Worm (Caenorhabditis elegans): ENCODE results near the gene C03B1.6.

Gene C03B1.6

ce11 chrX:6378363-6378762 lies 28.2 kb downstream of the C03B1.6 start (continued):
- peak; percentile 20 for TF ChIP-seq fkh-10 (GFP tag; optimal IDR thresholded peaks at IDR 0.05)
- TF ChIP-seq pag-3 (tag; optimal IDR thresholded peaks at IDR 0.05; ENCODE audit: borderline replicate concordance, insufficient read depth) = no peak
- TF ChIP-seq zag-1 (tag; optimal IDR thresholded peaks at IDR 0.05) = no peak
- TF ChIP-seq nhr-47 (tag; optimal IDR thresholded peaks at IDR 0.05) = peak; percentile 68
- no peak for TF ChIP-seq mab-9 (GFP tag; IDR thresholded peaks at IDR 0.05)
- TF ChIP-seq fos-1 (tag; optimal IDR thresholded peaks at IDR 0.05) = peak; percentile 48
- TF ChIP-seq egl-27 (tag; optimal IDR thresholded peaks at IDR 0.05) = no peak
- TF ChIP-seq efl-1 (optimal IDR thresholded peaks at IDR 0.05) = peak; percentile 29 to 47
- TF ChIP-seq efl-1 (GFP tag; optimal IDR thresholded peaks at IDR 0.05 in 1 of 2) = peak; percentile 53 to 60
- no peak for TF ChIP-seq lin-39 (tag; optimal IDR thresholded peaks at IDR 0.05)
- no peak for TF ChIP-seq ets-5 (GFP tag; IDR thresholded peaks at IDR 0.05)
- TF ChIP-seq ceh-8 (GFP tag; optimal IDR thresholded peaks at IDR 0.05) = no peak
- no peak for TF ChIP-seq fkh-4 (tag; optimal IDR thresholded peaks at IDR 0.05; ENCODE audit: borderline replicate concordance)
- peak; percentile 11 for TF ChIP-seq zip-4 (GFP tag; optimal IDR thresholded peaks at IDR 0.05)
- TF ChIP-seq nhr-77 (tag; optimal IDR thresholded peaks at IDR 0.05) = peak; percentile 37
- TF ChIP-seq unc-62 (GFP tag; optimal IDR thresholded peaks at IDR 0.05) = no peak
- TF ChIP-seq aly-2 (tag; optimal IDR thresholded peaks at IDR 0.05) = no peak
- TF ChIP-seq nhr-11 (tag; optimal IDR thresholded peaks at IDR 0.05) = no peak
- no peak for TF ChIP-seq ztf-11 (tag; optimal IDR thresholded peaks at IDR 0.05)
- TF ChIP-seq xbp-1 (tag; optimal IDR thresholded peaks at IDR 0.05) = peak; percentile 72
- TF ChIP-seq sup-37 (GFP tag; optimal IDR thresholded peaks at IDR 0.05) = peak; percentile 46
- no peak for TF ChIP-seq lir-3 (tag; optimal IDR thresholded peaks at IDR 0.05; ENCODE audit: poor library complexity)
- peak; percentile 73 for TF ChIP-seq mep-1 (tag; optimal IDR thresholded peaks at IDR 0.05)
- peak; percentile 28 for TF ChIP-seq nhr-90 (tag; optimal IDR thresholded peaks at IDR 0.05; ENCODE audit: poor library complexity)
- TF ChIP-seq unc-130 (tag; optimal IDR thresholded peaks at IDR 0.05) = peak; percentile 31
- TF ChIP-seq swsn-7 (tag; optimal IDR thresholded peaks at IDR 0.05) = peak; percentile 61
- TF ChIP-seq ama-1 (optimal IDR thresholded peaks at IDR 0.05) = no peak
- TF ChIP-seq snu-23 (GFP tag; optimal IDR thresholded peaks at IDR 0.05) = peak; percentile 74
- no peak for TF ChIP-seq efl-3 (GFP tag; optimal IDR thresholded peaks at IDR 0.05)
- no peak for TF ChIP-seq elt-3 (tag; optimal IDR thresholded peaks at IDR 0.05)
- no peak for TF ChIP-seq nhr-84 (tag; optimal IDR thresholded peaks at IDR 0.05)
- peak; percentile 91 for TF ChIP-seq lin-14 (GFP tag; optimal IDR thresholded peaks at IDR 0.05)
- TF ChIP-seq ceh-88 (GFP tag; IDR thresholded peaks at IDR 0.05) = no peak
- TF ChIP-seq tlp-1 (tag; optimal IDR thresholded peaks at IDR 0.05) = no peak
- TF ChIP-seq ceh-82 (tag; optimal IDR thresholded peaks at IDR 0.05) = peak; percentile 27 to 80 (median 50)
- no peak for TF ChIP-seq nhr-76 (tag; optimal IDR thresholded peaks at IDR 0.05)

ce11 chrX:6382930-6383329 lies 32.8 kb downstream of the C03B1.6 start:
- TF ChIP-seq lin-14 (GFP tag; optimal IDR thresholded peaks at IDR 0.05) (peak; percentile 19), tlp-1 (tag; optimal IDR thresholded peaks at IDR 0.05) (no peak), nhr-85 (tag) (peak; percentile 77)

- TF ChIP-seq nhr-12 (tag; optimal IDR thresholded peaks at IDR 0.05) (no peak), efl-1 (optimal IDR thresholded peaks at IDR 0.05) (no peak), efl-1 (GFP tag; optimal IDR thresholded peaks at IDR 0.05 in 1 of 2) (peak in 1 of 2 experiments; percentile 19)
Observed at ce11 chrX:6384537-6384936, 34.4 kb downstream of the C03B1.6 start.

- TF ChIP-seq aha-1 (tag; optimal IDR thresholded peaks at IDR 0.05) (no peak), lin-15B (tag; optimal IDR thresholded peaks at IDR 0.05) (no peak)
Observed at ce11 chrX:6385185-6385584, 35.1 kb downstream of the C03B1.6 start, which contains the start of gene igdb-3. igdb-3 (plus strand) TSS chrX:6385485.
